Worm (Caenorhabditis elegans) whole organism, L3 larva: Measurements from ENCODE around the gene ZK112.4.

Source experiments
- ama-1 ChIP-seq: fragments of 150-350 bp; optimal IDR thresholded peaks from 2 replicates; lab custom pipeline; 2018
- ztf-11 ChIP-seq: fragments of 150-350 bp; optimal IDR thresholded peaks from 2 replicates; lab custom pipeline; 2014; ENCODE audit warnings: missing biosample characterization, missing genetic modification characterization

DNA sequence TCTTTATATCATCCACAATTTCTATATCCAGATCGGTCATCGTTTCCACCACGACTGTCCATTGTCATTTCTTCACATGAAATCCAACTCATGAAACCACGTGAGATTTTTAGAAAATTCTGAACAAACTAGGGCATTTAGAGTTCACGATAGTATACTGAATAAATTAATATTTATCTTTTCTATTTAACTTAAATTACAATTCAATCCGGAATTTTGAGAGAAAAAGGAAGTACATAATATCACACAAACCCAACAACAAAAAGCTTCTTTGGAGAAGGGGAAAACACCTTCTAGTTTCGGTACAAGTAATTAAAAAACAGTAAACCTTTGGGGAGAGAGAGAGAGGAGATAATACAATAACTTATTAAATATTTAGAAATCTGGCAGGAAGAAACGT, 37.6 kb upstream of the ZK112.4 start, which contains the start of gene ZK686.5:
- TF ChIP-seq ama-1 (lab: Kevin White, UChicago) (no peak), ztf-11 (tag; lab: Kevin White, UChicago) (no peak)
